Fruit fly (Drosophila melanogaster) whole organism, prepupa: ENCODE data around the gene CG31869.
A peak's percentile ranks its signal among the peaks of the same experiment; 100 is the strongest.

ENCODE experiments used
- Blimp-1 ChIP-seq: fragments of 200-800 bp; sonication (Bioruptor generic); optimal IDR thresholded peaks from 3 replicates; lab custom pipeline; 2017; ENCODE audit warnings: missing biosample characterization, missing genetic modification characterization, mild to moderate bottlenecking, moderate library complexity, missing genetic modification reagents
- CG10631 ChIP-seq: fragments of 200-800 bp; sonication (Bioruptor generic); optimal IDR thresholded peaks from 2 replicates; lab custom pipeline; 2016; ENCODE audit warnings: missing biosample characterization, missing genetic modification characterization
- CG10669 ChIP-seq: fragments of 200-800 bp; sonication (Bioruptor generic); optimal IDR thresholded peaks from 3 replicates; lab custom pipeline; 2018; ENCODE audit warnings: missing biosample characterization, mild to moderate bottlenecking, missing genetic modification characterization, moderate library complexity
- CG11294 ChIP-seq: fragments of 200-800 bp; sonication (Bioruptor generic); IDR thresholded peaks from 2 replicates; pipeline ENCODE4 v1.3.6; 2022; ENCODE audit warnings: missing biosample characterization, missing genetic modification characterization
- CG11762 ChIP-seq: fragments of 200-800 bp; sonication (Bioruptor generic); optimal IDR thresholded peaks from 3 replicates; lab custom pipeline; 2016; ENCODE audit warnings: missing biosample characterization, missing genetic modification characterization; ENCODE audit not compliant: insufficient read depth
- CG15336 ChIP-seq: fragments of 200-800 bp; sonication (Bioruptor generic); IDR thresholded peaks from 2 replicates; pipeline ENCODE4 v1.3.6; 2022; ENCODE audit warnings: missing biosample characterization, missing genetic modification characterization
- CG16779 ChIP-seq: fragments of 200-800 bp; sonication (Bioruptor generic); optimal IDR thresholded peaks from 3 replicates; lab custom pipeline; 2017; ENCODE audit warnings: missing biosample characterization, mild to moderate bottlenecking, missing genetic modification characterization
- CG31627 ChIP-seq: fragments of 200-800 bp; sonication (Bioruptor generic); optimal IDR thresholded peaks from 3 replicates; lab custom pipeline; 2016; ENCODE audit warnings: missing biosample characterization, missing genetic modification characterization
- CG32006 ChIP-seq: fragments of 200-800 bp; sonication (Bioruptor generic); optimal IDR thresholded peaks from 3 replicates; lab custom pipeline; 2017; ENCODE audit warnings: missing biosample characterization, mild to moderate bottlenecking, missing genetic modification characterization
- CG34406 ChIP-seq: fragments of 200-800 bp; sonication (Bioruptor generic); optimal IDR thresholded peaks from 3 replicates; lab custom pipeline; 2016; ENCODE audit warnings: missing biosample characterization, missing genetic modification characterization
- CG6163 ChIP-seq: fragments of 200-800 bp; sonication (Bioruptor generic); IDR thresholded peaks from 3 replicates; pipeline ENCODE4 v1.3.6; 2022; ENCODE audit warnings: missing biosample characterization, missing genetic modification characterization
- CG6276 ChIP-seq: fragments of 200-800 bp; sonication (Bioruptor generic); optimal IDR thresholded peaks from 2 replicates; lab custom pipeline; 2017; ENCODE audit warnings: missing biosample characterization, mild to moderate bottlenecking, missing genetic modification characterization
- CG6792 ChIP-seq: fragments of 200-800 bp; sonication (Bioruptor generic); optimal IDR thresholded peaks from 3 replicates; lab custom pipeline; 2016; ENCODE audit warnings: missing biosample characterization, missing genetic modification characterization
- CG6808 ChIP-seq: fragments of 200-800 bp; sonication (Bioruptor generic); optimal IDR thresholded peaks from 3 replicates; lab custom pipeline; 2017; ENCODE audit warnings: missing biosample characterization, missing genetic modification characterization, mild to moderate bottlenecking, moderate library complexity, missing genetic modification reagents
- CG6854 ChIP-seq: fragments of 200-800 bp; sonication (Bioruptor generic); optimal IDR thresholded peaks from 2 replicates; lab custom pipeline; 2017; ENCODE audit warnings: missing biosample characterization, mild to moderate bottlenecking, missing genetic modification characterization
- CG7368 ChIP-seq: fragments of 200-800 bp; sonication (Bioruptor generic); optimal IDR thresholded peaks from 3 replicates; lab custom pipeline; 2016; ENCODE audit warnings: missing biosample characterization, missing genetic modification characterization
- CG8119 ChIP-seq: fragments of 200-800 bp; sonication (Bioruptor generic); IDR thresholded peaks from 3 replicates; pipeline ENCODE4 v1.3.6; 2022; ENCODE audit warnings: missing biosample characterization, missing genetic modification characterization
- CG8319 ChIP-seq: fragments of 200-800 bp; sonication (Bioruptor generic); optimal IDR thresholded peaks from 3 replicates; lab custom pipeline; 2016; ENCODE audit warnings: missing biosample characterization, missing genetic modification characterization
- CG8632 ChIP-seq: fragments of 200-800 bp; sonication (Bioruptor generic); optimal IDR thresholded peaks from 3 replicates; lab custom pipeline; 2016; ENCODE audit warnings: missing biosample characterization, missing genetic modification characterization
- Eip75B ChIP-seq: fragments of 200-800 bp; sonication (Bioruptor generic); optimal IDR thresholded peaks from 3 replicates; lab custom pipeline; 2016; ENCODE audit warnings: missing biosample characterization, missing genetic modification characterization
- Eip78C ChIP-seq: fragments of 200-800 bp; sonication (Bioruptor generic); peaks from one replicate; lab custom pipeline; 2016; ENCODE audit warnings: missing biosample characterization, missing genetic modification characterization
- Eip93F ChIP-seq: fragments of 200-800 bp; sonication (Bioruptor generic); optimal IDR thresholded peaks from 2 replicates; lab custom pipeline; 2016; ENCODE audit warnings: missing biosample characterization, mild to moderate bottlenecking, missing genetic modification characterization
- Ets21C ChIP-seq: fragments of 200-800 bp; sonication (Bioruptor generic); optimal IDR thresholded peaks from 3 replicates; lab custom pipeline; 2016; ENCODE audit warnings: missing biosample characterization, missing genetic modification characterization
- Ets96B ChIP-seq: fragments of 200-800 bp; optimal IDR thresholded peaks from 2 replicates; lab custom pipeline; 2019; ENCODE audit warnings: missing biosample characterization, mild to moderate bottlenecking, missing genetic modification characterization, moderate library complexity
- Gug ChIP-seq: fragments of 200-800 bp; sonication (Bioruptor generic); IDR thresholded peaks from 2 replicates; pipeline ENCODE4 v1.3.6; 2022; ENCODE audit warnings: missing biosample characterization, missing genetic modification characterization
- Hr39 ChIP-seq: fragments of 200-800 bp; sonication (Bioruptor generic); optimal IDR thresholded peaks from 2 replicates; lab custom pipeline; 2016; ENCODE audit warnings: missing biosample characterization, missing genetic modification characterization
- Hr4 ChIP-seq: fragments of 200-800 bp; sonication (Bioruptor generic); optimal IDR thresholded peaks from 3 replicates; lab custom pipeline; 2016; ENCODE audit warnings: missing biosample characterization, missing genetic modification characterization
- Lpt ChIP-seq: fragments of 200-800 bp; sonication (Bioruptor generic); optimal IDR thresholded peaks from 3 replicates; lab custom pipeline; 2016; ENCODE audit warnings: missing biosample characterization, missing genetic modification characterization
- Met ChIP-seq: fragments of 200-800 bp; sonication (Bioruptor generic); optimal IDR thresholded peaks from 3 replicates; lab custom pipeline; 2016; ENCODE audit warnings: missing biosample characterization, missing genetic modification characterization
- OdsH ChIP-seq: fragments of 200-800 bp; sonication (Bioruptor generic); optimal IDR thresholded peaks from 3 replicates; lab custom pipeline; 2016; ENCODE audit warnings: missing biosample characterization, missing genetic modification characterization
- Sox102F ChIP-seq: fragments of 200-800 bp; sonication (Bioruptor generic); optimal IDR thresholded peaks from 2 replicates; lab custom pipeline; 2016; ENCODE audit warnings: missing biosample characterization, mild to moderate bottlenecking, missing genetic modification characterization
- Sox14 ChIP-seq: fragments of 200-800 bp; sonication (Bioruptor generic); optimal IDR thresholded peaks from 3 replicates; lab custom pipeline; 2016; ENCODE audit warnings: missing biosample characterization, missing genetic modification characterization
- Sox15 ChIP-seq: fragments of 200-800 bp; sonication (Bioruptor generic); optimal IDR thresholded peaks from 3 replicates; lab custom pipeline; 2016; ENCODE audit warnings: missing biosample characterization, missing genetic modification characterization
- achi ChIP-seq: fragments of 200-800 bp; sonication (Bioruptor generic); optimal IDR thresholded peaks from 3 replicates; lab custom pipeline; 2016; ENCODE audit warnings: missing biosample characterization, missing genetic modification characterization
- acj6 ChIP-seq: fragments of 200-800 bp; sonication (Bioruptor generic); optimal IDR thresholded peaks from 3 replicates; lab custom pipeline; 2016; ENCODE audit warnings: missing biosample characterization, missing genetic modification characterization
- eg ChIP-seq: fragments of 200-800 bp; sonication (Bioruptor generic); IDR thresholded peaks from 3 replicates; pipeline ENCODE4 v1.3.6; 2022; ENCODE audit warnings: missing biosample characterization, missing genetic modification characterization
- esn ChIP-seq: fragments of 200-800 bp; sonication (Bioruptor generic); optimal IDR thresholded peaks from 2 replicates; lab custom pipeline; 2016; ENCODE audit warnings: missing biosample characterization, mild to moderate bottlenecking, missing genetic modification characterization, moderate library complexity
- fd59A ChIP-seq: fragments of 200-800 bp; sonication (Bioruptor generic); optimal IDR thresholded peaks from 2 replicates; lab custom pipeline; 2017; ENCODE audit warnings: missing biosample characterization, mild to moderate bottlenecking, missing genetic modification characterization, missing genetic modification reagents
- fd85E ChIP-seq: fragments of 200-800 bp; sonication (Bioruptor generic); optimal IDR thresholded peaks from 3 replicates; lab custom pipeline; 2016; ENCODE audit warnings: missing biosample characterization, missing genetic modification characterization
- lz ChIP-seq: fragments of 200-800 bp; sonication (Bioruptor generic); optimal IDR thresholded peaks from 3 replicates; lab custom pipeline; 2016; ENCODE audit warnings: missing biosample characterization, missing genetic modification characterization
- net ChIP-seq: fragments of 200-800 bp; sonication (Bioruptor generic); optimal IDR thresholded peaks from 3 replicates; lab custom pipeline; 2016; ENCODE audit warnings: missing biosample characterization, missing genetic modification characterization
- pdm3 ChIP-seq: fragments of 200-800 bp; sonication (Bioruptor generic); optimal IDR thresholded peaks from 3 replicates; lab custom pipeline; 2016; ENCODE audit warnings: missing biosample characterization, missing genetic modification characterization
- salr ChIP-seq, 2 experiments: fragments of 200-800 bp; sonication (Bioruptor generic); optimal IDR thresholded peaks; 3 replicates each; lab custom pipeline; 2016 to 2018; ENCODE audit warnings: missing biosample characterization in 2 of 2, missing genetic modification characterization in 2 of 2, mild to moderate bottlenecking in 1 of 2
- spab ChIP-seq: fragments of 200-800 bp; sonication (Bioruptor generic); optimal IDR thresholded peaks from 2 replicates; lab custom pipeline; 2017; ENCODE audit warnings: missing biosample characterization, mild to moderate bottlenecking, missing genetic modification characterization, missing genetic modification reagents
- ss ChIP-seq, 2 experiments: fragments of 200-800 bp; sonication (Bioruptor generic); optimal IDR thresholded peaks; 2 replicates in 1 of 2; 3 replicates in 1 of 2; lab custom pipeline; 2017 to 2018; ENCODE audit warnings: mild to moderate bottlenecking in 2 of 2, missing biosample characterization in 2 of 2, missing genetic modification characterization in 2 of 2, moderate library complexity in 1 of 2
- svp ChIP-seq: fragments of 200-800 bp; sonication (Bioruptor generic); peaks from one replicate; lab custom pipeline; 2016; ENCODE audit warnings: missing biosample characterization, missing genetic modification characterization
- topi ChIP-seq: fragments of 200-800 bp; sonication (Bioruptor generic); optimal IDR thresholded peaks from 3 replicates; lab custom pipeline; 2016; ENCODE audit warnings: missing biosample characterization, missing genetic modification characterization
- vri ChIP-seq: fragments of 200-800 bp; sonication (Bioruptor generic); optimal IDR thresholded peaks from 3 replicates; lab custom pipeline; 2016; ENCODE audit warnings: missing biosample characterization, mild to moderate bottlenecking, missing genetic modification characterization

Gene CG31869

dm6 chr2L:10792072-10792471 is 8.8 kb downstream of the CG31869 start (continued):
- TF ChIP-seq CG7368 (GFP tag; lab: Kevin White, UChicago) = no peak
- no peak for TF ChIP-seq CG8632 (GFP tag; lab: Kevin White, UChicago)
- TF ChIP-seq Lpt (GFP tag; lab: Kevin White, UChicago) = no peak
- TF ChIP-seq Eip93F (GFP tag; lab: Kevin White, UChicago) = no peak
- no peak for TF ChIP-seq CG32006
- no peak for TF ChIP-seq CG11762 (GFP tag; lab: Kevin White, UChicago)
- no peak for TF ChIP-seq CG6808 (GFP tag; lab: Kevin White, UChicago)
- TF ChIP-seq Hr39 (GFP tag; lab: Kevin White, UChicago) = no peak
- TF ChIP-seq CG34406 = no peak
- peak; percentile 18 for TF ChIP-seq Sox14 (GFP tag; lab: Kevin White, UChicago)
- no peak for TF ChIP-seq OdsH (GFP tag; lab: Kevin White, UChicago)
- TF ChIP-seq achi (GFP tag; lab: Kevin White, UChicago) = no peak
- no peak for TF ChIP-seq CG15336
- TF ChIP-seq spab = no peak
- TF ChIP-seq vri (GFP tag; lab: Kevin White, UChicago) = no peak
- TF ChIP-seq CG31627 (GFP tag; lab: Kevin White, UChicago) = no peak
- TF ChIP-seq salr (GFP tag; optimal IDR thresholded peaks at IDR 0.05; lab: Kevin White, UChicago) = no peak
- no peak for TF ChIP-seq Sox15
- TF ChIP-seq CG16779 (tag; lab: Kevin White, UChicago) = no peak
- TF ChIP-seq acj6 = no peak
- TF ChIP-seq Eip78C = peak; percentile 68
- TF ChIP-seq, all 60 proteins: peak for 9

DNA sequence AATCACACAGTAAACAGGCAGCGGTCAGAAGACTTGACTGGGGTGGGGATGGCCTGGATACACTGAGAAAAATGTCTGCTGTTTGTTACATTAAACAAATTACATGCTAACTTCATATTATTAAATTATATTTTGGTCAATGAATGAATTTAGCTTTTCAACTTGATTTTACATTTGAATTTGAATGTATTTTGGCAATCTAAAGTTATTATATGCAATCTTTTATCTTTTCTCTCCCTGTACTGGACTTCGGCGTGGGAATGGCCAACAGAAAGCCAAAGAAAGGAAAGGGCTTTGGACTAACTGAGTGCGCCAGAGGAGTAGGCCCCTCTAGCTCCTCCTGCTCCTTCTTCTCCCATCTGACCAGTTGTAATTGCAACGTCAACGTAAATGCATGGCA is 9.6 kb downstream of the CG31869 start:
- TF ChIP-seq fd85E (GFP tag; lab: Kevin White, UChicago) (no peak), CG15336 (peak; percentile 58), ss (GFP tag; optimal IDR thresholded peaks at IDR 0.05; lab: Kevin White, UChicago) (peak in 1 of 2 experiments; percentile 49), vri (GFP tag; lab: Kevin White, UChicago) (peak; percentile 43), Met (GFP tag; lab: Kevin White, UChicago) (peak; percentile 78), Eip93F (GFP tag; lab: Kevin White, UChicago) (peak; percentile 33), Gug (GFP tag; lab: Robert Waterston, UW) (peak; percentile 42; the same call in 1 of the 2 replicates), CG10669 (GFP tag; lab: Kevin White, UChicago) (peak; percentile 14), CG11294 (GFP tag; lab: Robert Waterston, UW) (0 out of 2 replicates have a peak, but pooled peaks have one; percentile 22), CG8319 (GFP tag; lab: Kevin White, UChicago) (peak; percentile 2), esn (peak; percentile 79), CG32006 (peak; percentile 36), CG6276 (no peak), Ets21C (GFP tag; lab: Kevin White, UChicago) (peak; percentile 51), lz (GFP tag; lab: Kevin White, UChicago) (peak; percentile 74), CG31627 (GFP tag; lab: Kevin White, UChicago) (peak; percentile 59), CG6808 (GFP tag; lab: Kevin White, UChicago) (peak; percentile 57), Hr39 (GFP tag; lab: Kevin White, UChicago) (peak; percentile 65), Ets96B (peak; percentile 42), Eip75B (GFP tag; lab: Kevin White, UChicago) (peak; percentile 80), achi (GFP tag; lab: Kevin White, UChicago) (peak; percentile 56), Sox102F (GFP tag; lab: Kevin White, UChicago) (peak; percentile 68), Blimp-1 (peak; percentile 50), Sox14 (GFP tag; lab: Kevin White, UChicago) (peak; percentile 62), svp (GFP tag; lab: Kevin White, UChicago) (peak; percentile 91), pdm3 (GFP tag; lab: Kevin White, UChicago) (peak; percentile 38), CG6792 (GFP tag; lab: Kevin White, UChicago) (peak; percentile 62), CG8119 (GFP tag; lab: Robert Waterston, UW) (peak; percentile 72), fd59A (GFP tag; lab: Kevin White, UChicago) (peak; percentile 1), salr (GFP tag; optimal IDR thresholded peaks at IDR 0.05; lab: Kevin White, UChicago) (peak in 1 of 2 experiments; percentile 13), Hr4 (GFP tag; lab: Kevin White, UChicago) (no peak), spab (peak; percentile 46), CG10631 (GFP tag; lab: Kevin White, UChicago) (peak; percentile 56), CG6854 (GFP tag; lab: Kevin White, UChicago) (peak; percentile 73), CG16779 (tag; lab: Kevin White, UChicago) (peak; percentile 41), CG6163 (GFP tag; lab: Robert Waterston, UW) (peak; percentile 67; the same call in 2 of the 3 replicates), net (GFP tag; lab: Kevin White, UChicago) (peak; percentile 46), CG34406 (peak; percentile 56), CG8632 (GFP tag; lab: Kevin White, UChicago) (no peak), eg (GFP tag; lab: Robert Waterston, UW) (no peak), Sox15 (no peak), topi (GFP tag; lab: Kevin White, UChicago) (peak; percentile 69)
